Worm (Caenorhabditis elegans): Measurements from ENCODE around the gene ref-2.

- TF ChIP-seq F52B5.7 (tag; optimal IDR thresholded peaks at IDR 0.05) (no peak), snpc-4 (GFP tag; optimal IDR thresholded peaks at IDR 0.05) (no peak), snpc-4 (tag; optimal IDR thresholded peaks at IDR 0.05) (no peak), tlf-1 (GFP tag; optimal IDR thresholded peaks at IDR 0.05) (no peak)
Measured at ce11 chrX:7778786-7779185, 34.7 kb downstream of the ref-2 start.
